Worm (Caenorhabditis elegans) whole organism, L4 larva: ENCODE measurements around the gene bath-41.
A peak's percentile ranks its signal among the peaks of the same experiment; 100 is the strongest.

Experiments
- F49E8.2 ChIP-seq: sonication (generic microtip); optimal IDR thresholded peaks from 2 replicates; lab custom pipeline; 2016; ENCODE audit warnings: missing compliant biosample characterization, mild to moderate bottlenecking, missing genetic modification characterization, borderline replicate concordance
- T20F7.1 ChIP-seq: fragments of 200-800 bp; sonication (Bioruptor generic); optimal IDR thresholded peaks from 2 replicates; lab custom pipeline; 2018; ENCODE audit warnings: mild to moderate bottlenecking, missing genetic modification characterization, missing compliant biosample characterization
- Y105C5A.15 ChIP-seq: fragments of 200-800 bp; sonication (Bioruptor generic); IDR thresholded peaks from 2 replicates; pipeline ENCODE4 v1.3.6; 2022; ENCODE audit warnings: missing genetic modification characterization, missing compliant biosample characterization
- Y48G9A.11 ChIP-seq: fragments of 200-800 bp; sonication (Bioruptor generic); IDR thresholded peaks from 2 replicates; pipeline ENCODE4 v1.3.6; 2022; ENCODE audit warnings: missing genetic modification reagents, missing genetic modification characterization, missing compliant biosample characterization
- ZK337.2 ChIP-seq: fragments of 200-800 bp; sonication (Bioruptor generic); IDR thresholded peaks from 2 replicates; pipeline ENCODE4 v1.3.6; 2022; ENCODE audit warnings: missing genetic modification reagents, missing genetic modification characterization, missing compliant biosample characterization
- ZK546.5 ChIP-seq, 2 experiments: sonication (generic microtip); optimal IDR thresholded peaks; 2 replicates each; lab custom pipeline; 2017; ENCODE audit warnings: missing biosample characterization in 2 of 2, missing genetic modification characterization in 2 of 2
- aha-1 ChIP-seq: fragments of 150-350 bp; peaks from one replicate; lab custom pipeline; 2014; ENCODE audit warnings: missing biosample characterization, missing genetic modification characterization
- ama-1 ChIP-seq: fragments of 150-350 bp; optimal IDR thresholded peaks from 2 replicates; lab custom pipeline; 2014; ENCODE audit warnings: inconsistent platforms, mixed read lengths
- ceh-62 ChIP-seq: sonication (generic microtip); optimal IDR thresholded peaks from 2 replicates; lab custom pipeline; 2017; ENCODE audit warnings: missing biosample characterization, missing genetic modification characterization
- ces-1 ChIP-seq: fragments of 150-350 bp; sonication (generic microtip); optimal IDR thresholded peaks from 4 replicates; lab custom pipeline; 2014; ENCODE audit warnings: missing biosample characterization, missing genetic modification reagents, missing genetic modification characterization
- ctbp-1 ChIP-seq: fragments of 200-800 bp; sonication (Bioruptor generic); IDR thresholded peaks from 2 replicates; pipeline ENCODE4 v1.3.6; 2022; ENCODE audit warnings: missing genetic modification reagents, missing genetic modification characterization, missing compliant biosample characterization
- dmd-9 ChIP-seq: fragments of 200-800 bp; sonication (Bioruptor generic); IDR thresholded peaks from 2 replicates; pipeline ENCODE4 v1.3.6; 2022; ENCODE audit warnings: missing genetic modification reagents, missing genetic modification characterization, missing compliant biosample characterization
- dpl-1 ChIP-seq: fragments of 150-350 bp; optimal IDR thresholded peaks from 2 replicates; lab custom pipeline; 2014; ENCODE audit warnings: missing biosample characterization, missing genetic modification reagents, missing genetic modification characterization
- dve-1 ChIP-seq: sonication (generic microtip); optimal IDR thresholded peaks from 2 replicates; lab custom pipeline; 2017; ENCODE audit warnings: antibody characterized with exemption, mild to moderate bottlenecking, missing genetic modification characterization, missing compliant biosample characterization; ENCODE audit not compliant: insufficient read depth
- egl-27 ChIP-seq: sonication (generic microtip); optimal IDR thresholded peaks from 3 replicates; lab custom pipeline; 2017; ENCODE audit warnings: missing biosample characterization, missing genetic modification reagents, missing genetic modification characterization
- egl-43 ChIP-seq: fragments of 200-800 bp; sonication (Bioruptor generic); IDR thresholded peaks from 2 replicates; pipeline ENCODE4 v1.3.6; 2022; ENCODE audit warnings: missing genetic modification reagents, missing genetic modification characterization, missing compliant biosample characterization
- fkh-10 ChIP-seq: fragments of 150-350 bp; optimal IDR thresholded peaks from 2 replicates; lab custom pipeline; 2014; ENCODE audit warnings: missing biosample characterization, missing genetic modification reagents, missing genetic modification characterization
- fos-1 ChIP-seq: fragments of 150-350 bp; optimal IDR thresholded peaks from 2 replicates; lab custom pipeline; 2014; ENCODE audit warnings: missing biosample characterization, missing genetic modification characterization
- hmg-1.1 ChIP-seq: fragments of 200-800 bp; sonication (Bioruptor generic); IDR thresholded peaks from 2 replicates; pipeline ENCODE4 v1.3.6; 2022; ENCODE audit warnings: missing genetic modification reagents, missing genetic modification characterization, missing compliant biosample characterization
- lin-38 ChIP-seq: fragments of 200-800 bp; sonication (Bioruptor generic); IDR thresholded peaks from 2 replicates; pipeline ENCODE4 v1.3.6; 2022; ENCODE audit warnings: missing genetic modification reagents, missing genetic modification characterization, missing compliant biosample characterization
- lir-3 ChIP-seq: sonication (generic microtip); optimal IDR thresholded peaks from 2 replicates; lab custom pipeline; 2016; ENCODE audit warnings: mild to moderate bottlenecking, missing genetic modification characterization, missing compliant biosample characterization
- madf-5 ChIP-seq, 2 experiments: fragments of 200-800 bp; sonication (Bioruptor generic); IDR thresholded peaks; 2 replicates each; pipeline ENCODE4 v1.3.6; 2022; ENCODE audit warnings: missing compliant biosample characterization in 2 of 2, missing genetic modification characterization in 2 of 2
- madf-9 ChIP-seq: fragments of 200-800 bp; sonication (Bioruptor generic); conservative IDR thresholded peaks from 2 replicates; pipeline ENCODE4 v1.3.6; 2022; ENCODE audit warnings: missing genetic modification reagents, missing genetic modification characterization, missing compliant biosample characterization
- mdl-1 ChIP-seq, 2 experiments: fragments of 150-350 bp in 1 of 2; sonication (generic microtip) in 1 of 2; optimal IDR thresholded peaks; 2 replicates each; lab custom pipeline; 2014 to 2017; ENCODE audit warnings: missing biosample characterization in 2 of 2, missing genetic modification characterization in 2 of 2
- mxl-2 ChIP-seq: fragments of 200-800 bp; sonication (Bioruptor generic); conservative IDR thresholded peaks from 2 replicates; pipeline ENCODE4 v1.3.6; 2022; ENCODE audit warnings: missing genetic modification reagents, missing genetic modification characterization, missing compliant biosample characterization
- mxl-3 ChIP-seq: fragments of 200-800 bp; sonication (Bioruptor generic); optimal IDR thresholded peaks from 2 replicates; lab custom pipeline; 2018; ENCODE audit warnings: mild to moderate bottlenecking, missing genetic modification characterization, missing compliant biosample characterization
- nhr-237 ChIP-seq: sonication (generic microtip); optimal IDR thresholded peaks from 2 replicates; lab custom pipeline; 2017; ENCODE audit warnings: missing biosample characterization, missing genetic modification characterization
- nhr-48 ChIP-seq: sonication (generic microtip); optimal IDR thresholded peaks from 2 replicates; lab custom pipeline; 2016; ENCODE audit warnings: mild to moderate bottlenecking, missing genetic modification characterization, missing compliant biosample characterization
- nhr-77 ChIP-seq: fragments of 150-350 bp; optimal IDR thresholded peaks from 2 replicates; lab custom pipeline; 2014; ENCODE audit warnings: missing biosample characterization, missing genetic modification characterization
- skn-1 ChIP-seq: fragments of 150-350 bp; optimal IDR thresholded peaks from 2 replicates; lab custom pipeline; 2014; ENCODE audit warnings: missing biosample characterization, missing genetic modification characterization
- spr-1 ChIP-seq: sonication (generic microtip); optimal IDR thresholded peaks from 2 replicates; lab custom pipeline; 2016; ENCODE audit warnings: mild to moderate bottlenecking, missing genetic modification characterization, missing compliant biosample characterization
- tra-1 ChIP-seq: fragments of 200-800 bp; sonication (Bioruptor generic); IDR thresholded peaks from 2 replicates; pipeline ENCODE4 v1.3.6; 2022; ENCODE audit warnings: missing genetic modification reagents, missing genetic modification characterization, missing compliant biosample characterization
- unc-62 ChIP-seq, 3 experiments: fragments of 150-350 bp in 1 of 3; sonication (generic microtip); optimal IDR thresholded peaks in 2 of 3; peaks in 1 of 3; 1 replicate in 1 of 3; 2 replicates in 2 of 3; lab custom pipeline; 2014 to 2017; ENCODE audit warnings: missing biosample characterization in 3 of 3, missing genetic modification characterization in 3 of 3, missing genetic modification reagents in 3 of 3, missing genotype in 1 of 3
- zfp-3 ChIP-seq: fragments of 200-800 bp; sonication (Bioruptor generic); conservative IDR thresholded peaks from 2 replicates; pipeline ENCODE4 v1.3.6; 2022; ENCODE audit warnings: missing genetic modification reagents, missing genetic modification characterization, missing compliant biosample characterization
- ztf-7 ChIP-seq: fragments of 150-350 bp; optimal IDR thresholded peaks from 2 replicates; lab custom pipeline; 2014; ENCODE audit warnings: missing biosample characterization, missing genetic modification characterization

Gene bath-41

ce11 chrIII:6690490-6690889 is 31.6 kb downstream of the bath-41 start:
- no peak for TF ChIP-seq skn-1 (tag; lab: Kevin White, UChicago)
- no peak for TF ChIP-seq ZK546.5 (tag; optimal IDR thresholded peaks at IDR 0.05; lab: Kevin White, UChicago)
- no peak for TF ChIP-seq hmg-1.1 (GFP tag; lab: Robert Waterston, UW)
- 0 out of 2 replicates have a peak, but pooled peaks have one; percentile 18 for TF ChIP-seq ctbp-1 (GFP tag; lab: Robert Waterston, UW)
- TF ChIP-seq tra-1 (GFP tag; lab: Robert Waterston, UW) = no peak

- no peak for TF ChIP-seq dve-1 (tag; lab: Kevin White, UChicago)
- no peak for TF ChIP-seq zfp-3
- TF ChIP-seq lin-38 = no peak
- no peak for TF ChIP-seq lir-3
- peak; percentile 79 for TF ChIP-seq fkh-10 (GFP tag; lab: Kevin White, UChicago)
- no peak for TF ChIP-seq ceh-62 (tag; lab: Kevin White, UChicago)
- TF ChIP-seq ztf-7 (tag; lab: Kevin White, UChicago) = no peak
- TF ChIP-seq ctbp-1 (GFP tag; lab: Robert Waterston, UW) = no peak
- TF ChIP-seq Y105C5A.15 (GFP tag; lab: Robert Waterston, UW) = no peak
- no peak for TF ChIP-seq madf-9 (GFP tag; lab: Robert Waterston, UW)
- peak in 1 of 2 experiments; percentile 11 for TF ChIP-seq unc-62 (GFP tag; optimal IDR thresholded peaks at IDR 0.05 in 1 of 2; lab: Kevin White, UChicago)
- no peak for TF ChIP-seq unc-62 (tag; optimal IDR thresholded peaks at IDR 0.05; lab: Kevin White, UChicago)
- TF ChIP-seq dpl-1 = no peak
- TF ChIP-seq ama-1 (lab: Kevin White, UChicago) = no peak
- no peak for TF ChIP-seq mxl-2 (GFP tag; lab: Robert Waterston, UW)
- no peak for TF ChIP-seq spr-1 (tag; lab: Kevin White, UChicago)
- TF ChIP-seq mdl-1 (tag; optimal IDR thresholded peaks at IDR 0.05; lab: Kevin White, UChicago) = no peak
- no peak for TF ChIP-seq egl-43 (GFP tag; lab: Robert Waterston, UW)
- TF ChIP-seq F49E8.2 (tag; lab: Kevin White, UChicago) = no peak
- TF ChIP-seq fos-1 (tag; lab: Kevin White, UChicago) = no peak
- TF ChIP-seq nhr-237 (tag; lab: Kevin White, UChicago) = no peak
- no peak for TF ChIP-seq ZK337.2
- peak; percentile 32 for TF ChIP-seq ces-1
Observed at ce11 chrIII:6681790-6682189, 40.3 kb downstream of the bath-41 start.

- TF ChIP-seq mxl-3 (GFP tag; lab: Kevin White, UChicago) = no peak
- peak in 1 of 2 experiments; percentile 93 for TF ChIP-seq unc-62 (GFP tag; optimal IDR thresholded peaks at IDR 0.05 in 1 of 2; lab: Kevin White, UChicago)
- no peak for TF ChIP-seq unc-62 (tag; optimal IDR thresholded peaks at IDR 0.05; lab: Kevin White, UChicago)
- TF ChIP-seq dmd-9 = no peak
Observed at ce11 chrIII:6680963-6681362, 41.1 kb downstream of the bath-41 start.

- TF ChIP-seq egl-27 (no peak), madf-5 (GFP tag; IDR thresholded peaks at IDR 0.05; lab: Robert Waterston, UW) (no peak), aha-1 (tag; lab: Kevin White, UChicago) (peak; percentile 58), fos-1 (tag; lab: Kevin White, UChicago) (no peak), T20F7.1 (GFP tag; lab: Kevin White, UChicago) (no peak)
Observed at ce11 chrIII:6679323-6679722, 42.7 kb downstream of the bath-41 start.

ce11 chrIII:6677304-6677703 is 44.8 kb downstream of the bath-41 start:
- TF ChIP-seq nhr-48 (tag; lab: Kevin White, UChicago) (no peak), nhr-77 (tag; lab: Kevin White, UChicago) (no peak), Y48G9A.11 (GFP tag; lab: Robert Waterston, UW) (no peak)
